Worm (Caenorhabditis elegans) whole organism, L3 larva: ENCODE data around the gene R09A8.9.

Experiments
- aly-2 ChIP-seq: fragments of 150-350 bp; optimal IDR thresholded peaks from 2 replicates; lab custom pipeline; 2014; ENCODE audit warnings: missing biosample characterization, missing genetic modification characterization
- ceh-16 ChIP-seq: sonication (generic microtip); optimal IDR thresholded peaks from 2 replicates; lab custom pipeline; 2017; ENCODE audit warnings: missing biosample characterization, missing genetic modification characterization
- ceh-9 ChIP-seq: sonication (generic microtip); optimal IDR thresholded peaks from 2 replicates; lab custom pipeline; 2018; ENCODE audit warnings: missing biosample characterization, missing genetic modification characterization
- daf-12 ChIP-seq: fragments of 150-350 bp; optimal IDR thresholded peaks from 2 replicates; lab custom pipeline; 2014; ENCODE audit warnings: missing biosample characterization, missing genetic modification reagents, missing genetic modification characterization
- fos-1 ChIP-seq: fragments of 150-350 bp; optimal IDR thresholded peaks from 2 replicates; lab custom pipeline; 2014; ENCODE audit warnings: missing biosample characterization, missing genetic modification characterization
- lin-39 ChIP-seq: fragments of 150-350 bp; optimal IDR thresholded peaks from 2 replicates; lab custom pipeline; 2018; ENCODE audit warnings: missing biosample characterization, missing genetic modification reagents, missing genetic modification characterization
- mdl-1 ChIP-seq: fragments of 150-350 bp; optimal IDR thresholded peaks from 2 replicates; lab custom pipeline; 2014; ENCODE audit warnings: missing biosample characterization, missing genetic modification characterization
- nfya-1 ChIP-seq: sonication (generic microtip); optimal IDR thresholded peaks from 2 replicates; lab custom pipeline; 2017; ENCODE audit warnings: missing genetic modification characterization, mild to moderate bottlenecking, missing compliant biosample characterization, antibody characterized with exemption, moderate library complexity; ENCODE audit not compliant: insufficient read depth
- nhr-12 ChIP-seq: fragments of 150-350 bp; optimal IDR thresholded peaks from 2 replicates; lab custom pipeline; 2014; ENCODE audit warnings: missing biosample characterization, missing genetic modification characterization
- pha-4 ChIP-seq: fragments of 150-350 bp; optimal IDR thresholded peaks from 2 replicates; lab custom pipeline; 2014; ENCODE audit warnings: missing biosample characterization, missing genetic modification reagents, missing genetic modification characterization
- sea-2 ChIP-seq: fragments of 150-350 bp; sonication (generic microtip); optimal IDR thresholded peaks from 4 replicates; lab custom pipeline; 2014; ENCODE audit warnings: missing biosample characterization, missing genetic modification reagents, missing genetic modification characterization
- snpc-4 ChIP-seq: fragments of 150-350 bp; optimal IDR thresholded peaks from 2 replicates; lab custom pipeline; 2014; ENCODE audit warnings: missing biosample characterization, missing genetic modification characterization
- unc-39 ChIP-seq: sonication (generic microtip); optimal IDR thresholded peaks from 4 replicates; lab custom pipeline; 2017; ENCODE audit warnings: missing biosample characterization, missing genetic modification characterization

ce11 chrX:12603322-12603984 lies at the start of gene R09A8.9, which contains the start of gene T24D5.6:
- TF ChIP-seq ceh-9 (tag; lab: Kevin White, UChicago) (no peak), fos-1 (tag; lab: Kevin White, UChicago) (no peak), ceh-16 (tag; lab: Kevin White, UChicago) (no peak), sea-2 (GFP tag; lab: Kevin White, UChicago) (no peak), nhr-12 (tag; lab: Kevin White, UChicago) (no peak), lin-39 (tag; lab: Kevin White, UChicago) (no peak), daf-12 (tag; lab: Kevin White, UChicago) (no peak), nfya-1 (tag; lab: Kevin White, UChicago) (no peak), snpc-4 (tag; lab: Kevin White, UChicago) (no peak), unc-39 (no peak), aly-2 (tag; lab: Kevin White, UChicago) (no peak), pha-4 (tag; lab: Kevin White, UChicago) (no peak), mdl-1 (no peak)
